Worm (Caenorhabditis elegans) whole organism, L1 larva: ENCODE data around the gene cima-1.

Experiments used
- fkh-8 ChIP-seq: sonication (generic microtip); optimal IDR thresholded peaks from 2 replicates; lab custom pipeline; 2016; ENCODE audit warnings: mild to moderate bottlenecking, missing genetic modification characterization, missing compliant biosample characterization
- lin-13 ChIP-seq: fragments of 150-350 bp; optimal IDR thresholded peaks from 2 replicates; lab custom pipeline; 2014; ENCODE audit warnings: missing biosample characterization, missing genetic modification reagents, missing genetic modification characterization
- mep-1 ChIP-seq: fragments of 150-350 bp; optimal IDR thresholded peaks from 2 replicates; lab custom pipeline; 2014; ENCODE audit warnings: missing biosample characterization, missing genetic modification characterization

DNA sequence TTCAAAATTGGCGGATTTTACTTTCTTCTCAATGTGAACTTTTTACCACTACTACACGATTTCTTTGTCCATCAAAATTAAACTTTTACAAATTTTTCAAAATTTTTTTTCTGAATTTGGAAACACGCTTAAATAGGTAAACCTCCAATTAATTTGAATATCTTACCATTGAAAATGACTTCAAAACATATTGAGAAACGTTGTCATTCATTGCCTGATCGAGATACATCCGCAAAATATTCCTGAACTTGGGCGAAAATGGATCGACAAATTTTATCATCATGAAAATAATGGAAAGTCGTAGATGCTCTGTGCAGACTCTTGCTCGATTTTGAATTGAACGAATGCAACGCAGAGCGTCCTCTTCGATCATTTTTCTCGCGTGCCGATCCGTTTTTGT, 4.4 kb upstream of the cima-1 start:
- TF ChIP-seq lin-13 (GFP tag; lab: Kevin White, UChicago) (no peak), mep-1 (tag; lab: Kevin White, UChicago) (no peak), fkh-8 (tag; lab: Kevin White, UChicago) (no peak)
